Worm (Caenorhabditis elegans): ENCODE data around the gene F58F12.1.

DNA sequence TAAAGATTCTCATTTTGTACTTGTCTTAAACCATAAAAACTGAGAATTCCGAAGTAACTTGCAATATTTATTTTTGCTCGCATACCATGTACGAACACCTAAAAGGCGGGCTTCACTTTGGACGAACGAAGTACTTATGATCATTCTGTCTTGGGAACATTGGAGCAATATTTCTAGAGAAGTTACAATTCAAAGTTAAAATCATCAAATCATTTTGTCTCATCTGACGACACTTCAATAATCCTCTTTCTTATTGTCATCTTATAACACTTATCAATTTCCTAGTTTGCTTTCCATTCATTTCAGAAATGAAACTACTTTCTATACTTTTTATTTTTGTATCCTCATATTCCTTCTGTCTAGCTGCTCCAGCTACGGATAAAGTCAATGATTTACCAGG, 16.7 kb upstream of the F58F12.1 start, which contains the start of gene ctsa-4.1:
- TF ChIP-seq ama-1 (optimal IDR thresholded peaks at IDR 0.05) (no peak), nhr-237 (tag; optimal IDR thresholded peaks at IDR 0.05) (no peak), elt-3 (tag; optimal IDR thresholded peaks at IDR 0.05) (no peak), nhr-23 (tag; optimal IDR thresholded peaks at IDR 0.05) (no peak), lin-15B (tag; optimal IDR thresholded peaks at IDR 0.05) (no peak), ztf-4 (tag; optimal IDR thresholded peaks at IDR 0.05) (no peak), mdl-1 (tag; optimal IDR thresholded peaks at IDR 0.05) (no peak), daf-12 (tag; optimal IDR thresholded peaks at IDR 0.05) (no peak), pha-4 (tag; optimal IDR thresholded peaks at IDR 0.05) (no peak), nhr-12 (tag; optimal IDR thresholded peaks at IDR 0.05) (no peak), sea-2 (GFP tag; optimal IDR thresholded peaks at IDR 0.05) (no peak), skn-1 (tag; optimal IDR thresholded peaks at IDR 0.05) (no peak), hmg-11 (tag; optimal IDR thresholded peaks at IDR 0.05) (no peak), aly-2 (tag; optimal IDR thresholded peaks at IDR 0.05) (no peak)
